Worm (Caenorhabditis elegans): Measurements from ENCODE around the gene T09A5.4.

The T09A5.4 gene

DNA sequence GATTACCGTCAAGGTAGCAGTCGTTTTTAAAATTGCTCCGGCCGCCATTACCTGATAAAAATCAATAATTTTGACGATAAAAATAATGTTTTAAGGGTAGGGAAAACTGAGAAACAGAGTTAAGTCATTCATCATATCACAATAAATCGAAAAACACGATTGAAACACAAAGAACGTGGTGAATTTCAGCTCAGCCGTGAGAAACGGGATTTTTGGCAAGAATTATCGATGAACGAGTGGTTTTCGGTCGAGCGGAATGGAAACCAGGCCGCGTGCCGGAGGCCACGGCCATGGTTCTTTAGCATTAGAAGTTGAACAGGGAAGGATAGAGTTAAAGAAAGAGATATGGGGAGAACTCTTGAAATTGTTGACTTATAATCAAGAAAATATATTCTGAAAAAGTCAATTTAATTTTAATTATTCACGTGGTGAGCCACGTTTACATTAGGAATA, 33.3 kb downstream of the T09A5.4 start, which contains the start of the genes vha-4 and T01H3.5 (continued):
- TF ChIP-seq mes-2 (tag; optimal IDR thresholded peaks at IDR 0.05; ENCODE audit: poor library complexity, severe bottlenecking) = peak; percentile 70
- TF ChIP-seq F26F4.8 (GFP tag; conservative IDR thresholded peaks at IDR 0.05) = no peak
- TF ChIP-seq hif-1 (tag; optimal IDR thresholded peaks at IDR 0.05) = peak in 1 of 2 experiments; percentile 16

DNA sequence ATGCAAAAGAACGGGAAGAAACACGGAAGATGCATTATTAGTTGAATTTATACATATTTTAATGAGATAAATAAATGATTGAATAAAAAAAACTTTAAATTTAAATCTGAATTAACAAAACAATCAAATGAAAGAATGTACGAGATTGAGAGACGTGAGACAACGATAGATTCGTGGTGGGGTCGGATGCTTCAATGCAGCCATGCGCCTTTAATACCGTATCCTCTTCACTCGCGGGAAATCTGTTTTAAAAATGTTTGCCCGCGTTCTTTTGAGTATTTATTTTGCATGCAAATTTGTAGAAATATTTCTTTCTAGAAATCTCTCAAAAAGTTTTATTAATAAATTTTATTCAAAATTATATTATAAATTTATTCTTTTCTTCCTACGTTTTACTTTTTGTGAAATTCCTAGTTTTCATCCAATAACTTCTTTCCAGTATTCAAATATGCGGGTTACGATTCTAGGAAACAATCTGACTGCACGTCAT, 34.4 kb downstream of the T09A5.4 start, which contains the start of gene perm-1:
Gene perm-1 (plus strand): TSS at position 440 of the 490 bp plus-strand sequence.
- no peak for TF ChIP-seq daf-19 (GFP tag; conservative IDR thresholded peaks at IDR 0.05)
- peak in 1 of 2 experiments; percentile 69 for TF ChIP-seq lsy-2 (tag; optimal IDR thresholded peaks at IDR 0.05)
- TF ChIP-seq ctbp-1 (GFP tag; IDR thresholded peaks at IDR 0.05) = no peak
- TF ChIP-seq nhr-25 (tag; optimal IDR thresholded peaks at IDR 0.05; ENCODE audit: borderline replicate concordance, insufficient read depth) = no peak
- peak; percentile 79 for TF ChIP-seq Y48G9A.11 (GFP tag; IDR thresholded peaks at IDR 0.05)
- TF ChIP-seq T20F7.1 (GFP tag; optimal IDR thresholded peaks at IDR 0.05) = no peak
- TF ChIP-seq snpc-1.2 (GFP tag; IDR thresholded peaks at IDR 0.05) = peak; percentile 60; the same call in 1 of the 2 replicates
- TF ChIP-seq lin-38 (GFP tag; IDR thresholded peaks at IDR 0.05) = peak; percentile 69
- TF ChIP-seq ceh-44 (GFP tag; IDR thresholded peaks at IDR 0.05) = no peak
- no peak for TF ChIP-seq dmd-8 (GFP tag; IDR thresholded peaks at IDR 0.05)
- TF ChIP-seq daf-16 (GFP tag; optimal IDR thresholded peaks at IDR 0.05) = no peak
- TF ChIP-seq daf-16 (tag; optimal IDR thresholded peaks at IDR 0.05) = no peak
- peak; percentile 75 for TF ChIP-seq unc-130 (GFP tag; optimal IDR thresholded peaks at IDR 0.05)
- peak; percentile 67 for TF ChIP-seq F49E8.2 (tag; optimal IDR thresholded peaks at IDR 0.05; ENCODE audit: borderline replicate concordance)
- no peak for TF ChIP-seq fos-1 (tag; optimal IDR thresholded peaks at IDR 0.05)

DNA sequence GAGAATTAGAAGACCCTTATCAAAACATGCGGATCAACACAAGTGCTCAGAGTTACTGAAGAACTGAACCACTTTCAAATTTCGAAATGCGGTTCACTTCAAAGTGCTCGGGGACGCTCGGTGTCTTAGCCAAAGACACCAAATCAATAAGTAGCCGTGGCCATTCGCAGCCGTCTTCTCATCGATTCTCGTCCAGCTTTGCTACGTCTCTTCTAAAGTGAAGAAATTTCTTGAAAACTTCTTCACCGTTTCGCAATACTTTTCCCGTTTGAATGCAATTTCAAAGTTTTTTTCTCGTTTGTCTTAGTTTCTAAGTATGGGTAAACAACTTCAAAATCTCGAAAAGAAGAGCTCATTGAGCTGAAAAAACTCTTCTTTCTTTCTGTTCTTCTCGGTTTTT, 38.9 kb downstream of the T09A5.4 start:
- TF ChIP-seq ceh-28 (tag; optimal IDR thresholded peaks at IDR 0.05) (peak; percentile 37), lsy-2 (tag; optimal IDR thresholded peaks at IDR 0.05) (peak; percentile 26 to 53), F44E2.7 (GFP tag; IDR thresholded peaks at IDR 0.05) (no peak), ztf-7 (tag; optimal IDR thresholded peaks at IDR 0.05) (no peak), ctbp-1 (GFP tag; IDR thresholded peaks at IDR 0.05) (0 out of 2 replicates have a peak, but pooled peaks have one; percentile 35), hlh-30 (tag; optimal IDR thresholded peaks at IDR 0.05; ENCODE audit: insufficient read depth) (peak; percentile 3), mes-2 (tag; optimal IDR thresholded peaks at IDR 0.05; ENCODE audit: poor library complexity, severe bottlenecking) (peak; percentile 10), rbr-2 (tag; optimal IDR thresholded peaks at IDR 0.05) (peak; percentile 10), nhr-11 (tag; optimal IDR thresholded peaks at IDR 0.05) (peak; percentile 1), F26F4.8 (GFP tag; conservative IDR thresholded peaks at IDR 0.05) (no peak), aha-1 (tag) (peak; percentile 86)

DNA sequence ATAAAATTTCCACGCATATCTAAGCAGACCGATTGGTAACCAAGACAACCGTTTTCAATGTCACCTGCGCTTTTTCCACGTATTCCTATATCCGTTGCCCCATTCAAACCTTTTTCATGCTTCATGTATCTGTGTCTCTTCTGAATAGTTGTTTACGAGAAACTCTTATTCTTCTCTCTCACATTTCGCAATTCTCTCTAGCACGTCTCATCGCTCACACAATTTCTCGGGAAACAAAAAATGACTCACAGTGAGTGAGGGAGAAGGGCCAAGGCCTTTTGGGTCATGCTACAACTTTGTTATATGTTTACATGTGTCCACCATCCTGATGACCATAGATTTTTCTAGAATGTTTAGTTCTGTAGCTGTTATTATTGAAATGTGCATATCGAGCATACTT, 41.3 kb downstream of the T09A5.4 start:
- no peak for TF ChIP-seq lin-29 (GFP tag; IDR thresholded peaks at IDR 0.05)
- TF ChIP-seq aha-1 (tag) = no peak
- TF ChIP-seq ama-1 (optimal IDR thresholded peaks at IDR 0.05) = no peak
- peak; percentile 63 for TF ChIP-seq rbr-2 (tag; optimal IDR thresholded peaks at IDR 0.05)
- TF ChIP-seq F26F4.8 (GFP tag; conservative IDR thresholded peaks at IDR 0.05) = no peak
- TF ChIP-seq pqm-1 (tag; optimal IDR thresholded peaks at IDR 0.05) = no peak
- TF ChIP-seq tra-1 (GFP tag; IDR thresholded peaks at IDR 0.05) = no peak
- TF ChIP-seq daf-8 (GFP tag; IDR thresholded peaks at IDR 0.05) = no peak
- TF ChIP-seq nhr-76 (tag; optimal IDR thresholded peaks at IDR 0.05) = no peak
- TF ChIP-seq jun-1 (tag; optimal IDR thresholded peaks at IDR 0.05) = no peak
- TF ChIP-seq nhr-28 (tag; optimal IDR thresholded peaks at IDR 0.05) = peak; percentile 1
- TF ChIP-seq nhr-10 (tag; optimal IDR thresholded peaks at IDR 0.05) = no peak
- no peak for TF ChIP-seq daf-16 (GFP tag; optimal IDR thresholded peaks at IDR 0.05)
- peak; percentile 32 for TF ChIP-seq daf-16 (tag; optimal IDR thresholded peaks at IDR 0.05)
- TF ChIP-seq lin-15B (tag; optimal IDR thresholded peaks at IDR 0.05) = no peak
- no peak for TF ChIP-seq nhr-77 (tag; optimal IDR thresholded peaks at IDR 0.05)
- TF ChIP-seq ztf-7 (tag; optimal IDR thresholded peaks at IDR 0.05) = no peak
- TF ChIP-seq daf-19 (GFP tag; conservative IDR thresholded peaks at IDR 0.05) = no peak
- TF ChIP-seq ces-1 (GFP tag; optimal IDR thresholded peaks at IDR 0.05) = peak; percentile 39
- no peak for TF ChIP-seq lin-39 (tag; optimal IDR thresholded peaks at IDR 0.05)
- TF ChIP-seq madf-5 (GFP tag; IDR thresholded peaks at IDR 0.05) = no peak
- TF ChIP-seq lin-38 (GFP tag; IDR thresholded peaks at IDR 0.05) = no peak
- no peak for TF ChIP-seq cey-2 (tag; optimal IDR thresholded peaks at IDR 0.05; ENCODE audit: borderline replicate concordance, insufficient read depth)
- TF ChIP-seq ceh-28 (tag; optimal IDR thresholded peaks at IDR 0.05) = no peak
- TF ChIP-seq hlh-30 (tag; optimal IDR thresholded peaks at IDR 0.05; ENCODE audit: insufficient read depth) = peak; percentile 79
- TF ChIP-seq ceh-44 (GFP tag; IDR thresholded peaks at IDR 0.05) = no peak
- TF ChIP-seq ceh-62 (tag; optimal IDR thresholded peaks at IDR 0.05) = no peak
- no peak for TF ChIP-seq fos-1 (tag; optimal IDR thresholded peaks at IDR 0.05)
- TF ChIP-seq sdz-12 (GFP tag; optimal IDR thresholded peaks at IDR 0.05) = no peak
- TF ChIP-seq madf-9 (GFP tag; conservative IDR thresholded peaks at IDR 0.05) = no peak
- TF ChIP-seq F49E8.2 (tag; optimal IDR thresholded peaks at IDR 0.05; ENCODE audit: borderline replicate concordance) = no peak
